Fruit fly (Drosophila melanogaster) whole organism, prepupa: ENCODE data around the gene nyo.

ENCODE experiments used
- CG11294 ChIP-seq: fragments of 200-800 bp; sonication (Bioruptor generic); IDR thresholded peaks from 2 replicates; pipeline ENCODE4 v1.3.6; 2022; ENCODE audit warnings: missing biosample characterization, missing genetic modification characterization
- Gug ChIP-seq: fragments of 200-800 bp; sonication (Bioruptor generic); IDR thresholded peaks from 2 replicates; pipeline ENCODE4 v1.3.6; 2022; ENCODE audit warnings: missing biosample characterization, missing genetic modification characterization
- Hr39 ChIP-seq: fragments of 200-800 bp; sonication (Bioruptor generic); optimal IDR thresholded peaks from 2 replicates; lab custom pipeline; 2016; ENCODE audit warnings: missing biosample characterization, missing genetic modification characterization
- Sox102F ChIP-seq: fragments of 200-800 bp; sonication (Bioruptor generic); optimal IDR thresholded peaks from 2 replicates; lab custom pipeline; 2016; ENCODE audit warnings: missing biosample characterization, mild to moderate bottlenecking, missing genetic modification characterization

- no peak for TF ChIP-seq CG11294
- TF ChIP-seq Gug (GFP tag; lab: Robert Waterston, UW) = no peak
- no peak for TF ChIP-seq Hr39 (GFP tag; lab: Kevin White, UChicago)
- no peak for TF ChIP-seq Sox102F
These were observed 69.7 kb downstream of the nyo start, which contains the start of gene CycG for dm6 chr3R:31612564-31612963.
